Fruit fly (Drosophila melanogaster) whole organism, pupa: ENCODE results near the gene Prim2.
A peak's percentile ranks its signal among the peaks of the same experiment; 100 is the strongest.

Experiments
- CG10348 ChIP-seq: fragments of 200-800 bp; sonication (Bioruptor generic); IDR thresholded peaks from 2 replicates; pipeline ENCODE4 v1.3.6; 2022; ENCODE audit warnings: missing biosample characterization, missing genetic modification characterization
- CG12605 ChIP-seq: fragments of 200-800 bp; sonication (Bioruptor generic); IDR thresholded peaks from 2 replicates; pipeline ENCODE4 v1.3.6; 2022; ENCODE audit warnings: missing biosample characterization, missing genetic modification characterization
- CG13204 ChIP-seq: fragments of 200-800 bp; sonication (Bioruptor generic); optimal IDR thresholded peaks from 2 replicates; lab custom pipeline; 2018; ENCODE audit warnings: missing biosample characterization, mild to moderate bottlenecking, missing genetic modification characterization, moderate library complexity
- CG14655 ChIP-seq: fragments of 200-800 bp; sonication (Bioruptor generic); optimal IDR thresholded peaks from 3 replicates; lab custom pipeline; 2017; ENCODE audit warnings: mild to moderate bottlenecking, missing biosample characterization, missing genetic modification reagents, missing genetic modification characterization
- CG15710 ChIP-seq: fragments of 200-800 bp; sonication (Bioruptor generic); optimal IDR thresholded peaks from 2 replicates; lab custom pipeline; 2018; ENCODE audit warnings: missing biosample characterization, mild to moderate bottlenecking, missing genetic modification characterization, moderate library complexity
- CG17806 ChIP-seq: fragments of 200-800 bp; sonication (Bioruptor generic); optimal IDR thresholded peaks from 2 replicates; lab custom pipeline; 2018; ENCODE audit warnings: missing biosample characterization, mild to moderate bottlenecking, missing genetic modification characterization, moderate library complexity
- CG32121 ChIP-seq: fragments of 200-800 bp; sonication (Bioruptor generic); IDR thresholded peaks from 2 replicates; pipeline ENCODE4 v1.3.6; 2022; ENCODE audit warnings: missing biosample characterization, missing genetic modification characterization
- CG34367 ChIP-seq: fragments of 200-800 bp; sonication (Bioruptor generic); optimal IDR thresholded peaks from 2 replicates; lab custom pipeline; 2018; ENCODE audit warnings: missing biosample characterization, mild to moderate bottlenecking, missing genetic modification characterization
- CG4496 ChIP-seq: fragments of 200-800 bp; sonication (Bioruptor generic); IDR thresholded peaks from 3 replicates; pipeline ENCODE4 v1.3.6; 2022; ENCODE audit warnings: missing biosample characterization, missing genetic modification characterization
- CG8159 ChIP-seq: fragments of 200-800 bp; sonication (Bioruptor generic); optimal IDR thresholded peaks from 3 replicates; lab custom pipeline; 2018; ENCODE audit warnings: missing biosample characterization, mild to moderate bottlenecking, missing genetic modification characterization, moderate library complexity
- CG8301 ChIP-seq: fragments of 200-800 bp; sonication (Bioruptor generic); optimal IDR thresholded peaks from 2 replicates; lab custom pipeline; 2018; ENCODE audit warnings: missing biosample characterization, mild to moderate bottlenecking, missing genetic modification characterization
- CG9948 ChIP-seq: fragments of 200-800 bp; sonication (Bioruptor generic); optimal IDR thresholded peaks from 2 replicates; lab custom pipeline; 2018; ENCODE audit warnings: missing biosample characterization, mild to moderate bottlenecking, missing genetic modification characterization, moderate library complexity
- D1 ChIP-seq: fragments of 200-800 bp; sonication (Bioruptor generic); optimal IDR thresholded peaks from 2 replicates; lab custom pipeline; 2018; ENCODE audit warnings: missing biosample characterization, mild to moderate bottlenecking, missing genetic modification characterization, moderate library complexity
- EcR ChIP-seq: fragments of 200-800 bp; sonication (Bioruptor generic); optimal IDR thresholded peaks from 3 replicates; lab custom pipeline; 2019; ENCODE audit warnings: missing biosample characterization, missing genetic modification characterization, mild to moderate bottlenecking, moderate library complexity, missing genetic modification reagents
- Ets98B ChIP-seq: fragments of 200-800 bp; sonication (Bioruptor generic); IDR thresholded peaks from 2 replicates; pipeline ENCODE4 v1.3.6; 2022; ENCODE audit warnings: missing biosample characterization, missing genetic modification characterization
- Pif1A ChIP-seq: fragments of 200-800 bp; sonication (Bioruptor generic); optimal IDR thresholded peaks from 3 replicates; lab custom pipeline; 2016; ENCODE audit warnings: missing biosample characterization, missing genetic modification characterization
- Pif1B ChIP-seq: fragments of 200-800 bp; sonication (Bioruptor generic); optimal IDR thresholded peaks from 3 replicates; lab custom pipeline; 2016; ENCODE audit warnings: missing biosample characterization, missing genetic modification characterization
- Snoo ChIP-seq: fragments of 200-800 bp; sonication (Bioruptor generic); optimal IDR thresholded peaks from 3 replicates; lab custom pipeline; 2017; ENCODE audit warnings: missing biosample characterization, mild to moderate bottlenecking, missing genetic modification characterization, inconsistent platforms
- gl ChIP-seq: fragments of 200-800 bp; sonication (Bioruptor generic); optimal IDR thresholded peaks from 2 replicates; lab custom pipeline; 2018; ENCODE audit warnings: missing biosample characterization, mild to moderate bottlenecking, missing genetic modification characterization
- rn ChIP-seq: fragments of 200-800 bp; sonication (Bioruptor generic); IDR thresholded peaks from 2 replicates; pipeline ENCODE4 v1.3.6; 2022; ENCODE audit warnings: missing biosample characterization, missing genetic modification characterization

Prim2 gene

DNA sequence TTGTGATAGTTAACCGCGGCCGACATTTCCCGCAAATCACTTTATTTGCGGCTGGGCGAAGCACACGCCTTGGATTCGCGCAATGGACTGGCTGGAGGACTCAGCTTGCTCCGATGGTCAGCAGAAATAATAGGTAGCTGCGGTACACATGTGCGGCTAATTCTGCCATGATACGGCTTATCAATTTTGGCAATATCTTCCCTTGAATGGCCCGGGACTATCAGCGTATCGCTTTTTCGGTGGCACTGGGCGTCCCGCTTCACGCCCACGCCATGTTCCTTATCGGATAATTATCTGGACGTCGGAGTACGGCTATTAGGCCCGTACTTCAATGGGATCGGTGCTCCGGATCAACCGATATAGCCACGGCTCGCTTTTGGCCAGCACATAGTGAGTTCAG, 4.7 kb upstream of the Prim2 start:
- TF ChIP-seq CG4496 (no peak), rn (GFP tag; lab: Robert Waterston, UW) (no peak), gl (tag; lab: Kevin White, UChicago) (no peak), CG13204 (GFP tag; lab: Kevin White, UChicago) (no peak), CG8301 (tag; lab: Kevin White, UChicago) (no peak), CG32121 (GFP tag; lab: Robert Waterston, UW) (no peak), Snoo (tag; lab: Kevin White, UChicago) (no peak), CG9948 (tag; lab: Kevin White, UChicago) (no peak), CG34367 (tag; lab: Kevin White, UChicago) (no peak), CG12605 (GFP tag; lab: Robert Waterston, UW) (no peak)
- TF ChIP-seq, all 21 proteins: peak for 0

DNA sequence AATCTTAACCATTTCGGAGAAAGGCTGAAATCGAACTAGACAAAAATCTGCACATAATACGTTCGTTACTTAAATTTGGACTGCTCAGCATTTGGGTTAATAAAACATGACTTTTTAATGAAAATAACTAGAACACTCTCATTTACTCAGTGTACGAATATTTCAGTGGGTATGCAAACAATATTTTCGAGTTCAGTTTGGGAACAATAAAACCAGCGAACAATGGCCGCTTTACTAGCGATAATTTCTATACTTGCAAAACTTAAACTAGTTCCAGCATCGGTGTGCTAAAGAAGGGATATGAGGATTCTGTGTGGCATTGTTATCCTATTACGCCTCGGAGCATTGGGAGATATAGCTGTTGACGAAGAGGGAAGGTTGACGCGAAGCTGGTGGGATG, 3.2 kb downstream of the Prim2 start, which contains the start of gene CG5665:
Gene CG5665 (plus strand): TSS at position 301 of the 400 bp plus-strand sequence.
- TF ChIP-seq Snoo (tag; lab: Kevin White, UChicago) (no peak), CG17806 (no peak), gl (tag; lab: Kevin White, UChicago) (no peak), CG8159 (tag; lab: Kevin White, UChicago) (no peak), CG13204 (GFP tag; lab: Kevin White, UChicago) (no peak), CG14655 (GFP tag; lab: Kevin White, UChicago) (no peak), CG9948 (tag; lab: Kevin White, UChicago) (no peak)

- TF ChIP-seq CG17806 (no peak), CG10348 (no peak), CG4496 (no peak), CG14655 (GFP tag; lab: Kevin White, UChicago) (no peak)
Observed at dm6 chr3L:20356613-20357012, 4.8 kb downstream of the Prim2 start, which contains the start of gene kin17. kin17 (plus strand) TSS chr3L:20356807.

DNA sequence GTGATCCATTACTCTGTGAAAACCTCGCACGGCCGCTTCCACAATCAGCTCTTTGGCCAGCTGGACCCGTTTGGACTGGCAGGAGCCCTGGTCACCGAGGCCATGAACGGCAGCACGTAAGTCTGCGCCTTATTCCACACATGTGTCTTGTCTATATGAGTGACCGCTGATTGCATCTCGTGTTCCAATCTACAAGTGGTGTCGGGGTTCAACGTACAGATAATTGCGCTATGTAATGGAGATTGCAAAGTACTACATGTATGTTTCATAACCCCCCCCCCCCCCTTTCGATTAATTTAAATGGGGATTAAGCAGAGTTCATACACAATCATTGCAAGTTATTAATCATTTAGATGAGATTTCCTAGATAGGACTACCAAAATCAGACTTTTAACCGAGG, 6.5 kb downstream of the Prim2 start:
- no peak for TF ChIP-seq CG8301 (tag; lab: Kevin White, UChicago)
- peak; percentile 82 for TF ChIP-seq EcR (GFP tag; lab: Kevin White, UChicago)

- TF ChIP-seq Pif1A (GFP tag; lab: Kevin White, UChicago) (no peak), rn (GFP tag; lab: Robert Waterston, UW) (no peak), CG15710 (tag; lab: Kevin White, UChicago) (no peak), CG8301 (tag; lab: Kevin White, UChicago) (no peak), Snoo (tag; lab: Kevin White, UChicago) (no peak), EcR (GFP tag; lab: Kevin White, UChicago) (no peak), CG14655 (GFP tag; lab: Kevin White, UChicago) (no peak), CG32121 (GFP tag; lab: Robert Waterston, UW) (no peak)
Observed at dm6 chr3L:20354363-20354762, 7.0 kb downstream of the Prim2 start.

- TF ChIP-seq CG4496, result no peak
- no peak for TF ChIP-seq CG34367 (tag; lab: Kevin White, UChicago)
- TF ChIP-seq Pif1B (GFP tag; lab: Kevin White, UChicago), result no peak
- no peak for TF ChIP-seq Snoo (tag; lab: Kevin White, UChicago)
- 0 out of 2 replicates have a peak, but pooled peaks have one; percentile 13 for TF ChIP-seq CG12605 (GFP tag; lab: Robert Waterston, UW)
- no peak for TF ChIP-seq CG17806
- TF ChIP-seq CG8159 (tag; lab: Kevin White, UChicago), result peak; percentile 87
- TF ChIP-seq CG32121 (GFP tag; lab: Robert Waterston, UW), result 0 out of 2 replicates have a peak, but pooled peaks have one; percentile 9
- TF ChIP-seq CG15710 (tag; lab: Kevin White, UChicago), result no peak
- TF ChIP-seq, all 21 proteins: peak for 3
Observed at dm6 chr3L:20353726-20354332, 7.6 kb downstream of the Prim2 start.

dm6 chr3L:20353149-20353548, 8.2 kb downstream of the Prim2 start, which contains the start of gene CG5618:
CG5618 (plus strand) TSS chr3L:20353449.
- TF ChIP-seq Pif1B (GFP tag; lab: Kevin White, UChicago), result no peak
- TF ChIP-seq Pif1A (GFP tag; lab: Kevin White, UChicago), result no peak
- no peak for TF ChIP-seq CG32121 (GFP tag; lab: Robert Waterston, UW)
- no peak for TF ChIP-seq gl (tag; lab: Kevin White, UChicago)
- no peak for TF ChIP-seq CG12605 (GFP tag; lab: Robert Waterston, UW)
- no peak for TF ChIP-seq rn (GFP tag; lab: Robert Waterston, UW)
- no peak for TF ChIP-seq D1 (tag; lab: Kevin White, UChicago)
- TF ChIP-seq CG34367 (tag; lab: Kevin White, UChicago), result no peak
- TF ChIP-seq CG9948 (tag; lab: Kevin White, UChicago), result no peak
- TF ChIP-seq CG13204 (GFP tag; lab: Kevin White, UChicago), result no peak
- no peak for TF ChIP-seq CG14655 (GFP tag; lab: Kevin White, UChicago)
- no peak for TF ChIP-seq CG8159 (tag; lab: Kevin White, UChicago)
- TF ChIP-seq Ets98B (GFP tag; lab: Robert Waterston, UW), result no peak
